Worm (Caenorhabditis elegans) whole organism, young adult: Measurements from ENCODE around the gene osm-8.

Source experiments
- B0019.2 ChIP-seq: fragments of 200-800 bp; sonication (Bioruptor generic); conservative IDR thresholded peaks from 2 replicates; pipeline ENCODE4 v1.3.6; 2022; ENCODE audit warnings: missing genetic modification reagents, missing genetic modification characterization, missing compliant biosample characterization
- B0035.1 ChIP-seq: sonication (generic microtip); optimal IDR thresholded peaks from 2 replicates; lab custom pipeline; 2016; ENCODE audit warnings: missing genetic modification characterization, mild to moderate bottlenecking, missing compliant biosample characterization, missing genotype, missing genetic modification reagents
- C06A6.2 ChIP-seq: fragments of 200-800 bp; sonication (Bioruptor generic); conservative IDR thresholded peaks from 2 replicates; pipeline ENCODE4 v1.3.6; 2022; ENCODE audit warnings: missing genetic modification characterization, missing compliant biosample characterization
- C17E4.6 ChIP-seq: fragments of 200-800 bp; sonication (Bioruptor generic); IDR thresholded peaks from 2 replicates; pipeline ENCODE4 v1.3.6; 2022; ENCODE audit warnings: missing genetic modification reagents, missing genetic modification characterization, missing compliant biosample characterization
- F23B12.7 ChIP-seq: sonication (generic microtip); optimal IDR thresholded peaks from 2 replicates; lab custom pipeline; 2017; ENCODE audit warnings: missing genetic modification characterization, mild to moderate bottlenecking, missing compliant biosample characterization, antibody characterized with exemption, moderate library complexity; ENCODE audit not compliant: insufficient read depth
- F33H1.4 ChIP-seq: fragments of 200-800 bp; sonication (Bioruptor generic); IDR thresholded peaks from 2 replicates; pipeline ENCODE4 v1.3.6; 2022; ENCODE audit warnings: missing genetic modification reagents, missing genetic modification characterization, missing compliant biosample characterization
- F39B2.1 ChIP-seq: fragments of 200-800 bp; sonication (Bioruptor generic); IDR thresholded peaks from 2 replicates; pipeline ENCODE4 v1.3.6; 2022; ENCODE audit warnings: missing genetic modification reagents, missing genetic modification characterization, missing compliant biosample characterization
- F57C9.4 ChIP-seq: sonication (generic microtip); optimal IDR thresholded peaks from 2 replicates; lab custom pipeline; 2017; ENCODE audit warnings: mild to moderate bottlenecking, missing genetic modification characterization, missing compliant biosample characterization
- K11D2.4 ChIP-seq: fragments of 200-800 bp; sonication (Bioruptor generic); IDR thresholded peaks from 2 replicates; pipeline ENCODE4 v1.3.6; 2022; ENCODE audit warnings: missing genetic modification reagents, missing genetic modification characterization, missing compliant biosample characterization
- K12H6.12 ChIP-seq: fragments of 200-800 bp; sonication (Bioruptor generic); optimal IDR thresholded peaks from 2 replicates; lab custom pipeline; 2018; ENCODE audit warnings: mild to moderate bottlenecking, missing genetic modification characterization, missing compliant biosample characterization
- T07F8.4 ChIP-seq: sonication (generic microtip); optimal IDR thresholded peaks from 2 replicates; lab custom pipeline; 2016; ENCODE audit warnings: mild to moderate bottlenecking, missing genetic modification characterization, moderate library complexity, missing compliant biosample characterization
- Y79H2A.3 ChIP-seq: fragments of 200-800 bp; sonication (Bioruptor generic); conservative IDR thresholded peaks from 2 replicates; pipeline ENCODE4 v1.3.6; 2022; ENCODE audit warnings: missing genetic modification reagents, missing genetic modification characterization, missing compliant biosample characterization
- Y95B8A.8 ChIP-seq: fragments of 200-800 bp; sonication (Bioruptor generic); IDR thresholded peaks from 2 replicates; pipeline ENCODE4 v1.3.6; 2022; ENCODE audit warnings: missing genetic modification reagents, missing genetic modification characterization, missing compliant biosample characterization
- akir-1 ChIP-seq: fragments of 200-800 bp; sonication (Bioruptor generic); optimal IDR thresholded peaks from 2 replicates; lab custom pipeline; 2018; ENCODE audit warnings: mild to moderate bottlenecking, missing genetic modification characterization, moderate library complexity, missing compliant biosample characterization
- atf-7 ChIP-seq: sonication (generic microtip); optimal IDR thresholded peaks from 2 replicates; lab custom pipeline; 2017; ENCODE audit warnings: mild to moderate bottlenecking, missing genetic modification characterization, missing compliant biosample characterization
- bed-1 ChIP-seq: fragments of 200-800 bp; sonication (Bioruptor generic); IDR thresholded peaks from 2 replicates; pipeline ENCODE4 v1.3.6; 2022; ENCODE audit warnings: missing genetic modification reagents, missing genetic modification characterization, missing compliant biosample characterization
- ccch-3 ChIP-seq: fragments of 200-800 bp; sonication (Bioruptor generic); optimal IDR thresholded peaks from 2 replicates; lab custom pipeline; 2018; ENCODE audit warnings: mild to moderate bottlenecking, missing genetic modification characterization, missing compliant biosample characterization
- cebp-1 ChIP-seq, 2 experiments: fragments of 200-800 bp in 1 of 2; sonication (Bioruptor generic) in 1 of 2; sonication (generic microtip) in 1 of 2; IDR thresholded peaks in 1 of 2; optimal IDR thresholded peaks in 1 of 2; 2 replicates each; pipeline versions ENCODE4 v1.3.6 to Lab custom; 2017 to 2022; ENCODE audit warnings: missing compliant biosample characterization in 2 of 2, missing genetic modification characterization in 2 of 2, mild to moderate bottlenecking in 1 of 2, missing genetic modification reagents in 1 of 2, moderate library complexity in 1 of 2
- ceh-40 ChIP-seq: fragments of 200-800 bp; sonication (Bioruptor generic); IDR thresholded peaks from 2 replicates; pipeline ENCODE4 v1.3.6; 2022; ENCODE audit warnings: missing genetic modification characterization, missing compliant biosample characterization
- ceh-58 ChIP-seq: fragments of 200-800 bp; sonication (Bioruptor generic); IDR thresholded peaks from 2 replicates; pipeline ENCODE4 v1.3.6; 2022; ENCODE audit warnings: missing genetic modification characterization, missing compliant biosample characterization
- dox-1 ChIP-seq: fragments of 200-800 bp; sonication (Bioruptor generic); IDR thresholded peaks from 2 replicates; pipeline ENCODE4 v1.3.6; 2022; ENCODE audit warnings: missing genetic modification reagents, missing genetic modification characterization, missing compliant biosample characterization
- efl-1 ChIP-seq: fragments of 150-350 bp; optimal IDR thresholded peaks from 2 replicates; lab custom pipeline; 2014; ENCODE audit warnings: missing biosample characterization, missing genetic modification reagents, missing genetic modification characterization
- egl-44 ChIP-seq: fragments of 200-800 bp; sonication (Bioruptor generic); IDR thresholded peaks from 2 replicates; pipeline ENCODE4 v1.3.6; 2022; ENCODE audit warnings: missing genetic modification reagents, missing genetic modification characterization, missing compliant biosample characterization
- ets-4 ChIP-seq: fragments of 200-800 bp; sonication (Bioruptor generic); optimal IDR thresholded peaks from 2 replicates; lab custom pipeline; 2018; ENCODE audit warnings: mild to moderate bottlenecking, missing genetic modification characterization, missing compliant biosample characterization
- hlh-26 ChIP-seq: fragments of 200-800 bp; sonication (Bioruptor generic); conservative IDR thresholded peaks from 2 replicates; pipeline ENCODE4 v1.3.6; 2022; ENCODE audit warnings: missing genetic modification reagents, missing genetic modification characterization, missing compliant biosample characterization
- hmg-1.2 ChIP-seq: fragments of 200-800 bp; sonication (Bioruptor generic); IDR thresholded peaks from 2 replicates; pipeline ENCODE4 v1.3.6; 2022; ENCODE audit warnings: missing genetic modification reagents, missing genetic modification characterization, missing compliant biosample characterization
- hmg-20 ChIP-seq: fragments of 200-800 bp; sonication (Bioruptor generic); IDR thresholded peaks from 2 replicates; pipeline ENCODE4 v1.3.6; 2022; ENCODE audit warnings: missing genetic modification reagents, missing genetic modification characterization, missing compliant biosample characterization
- hrde-1 ChIP-seq: sonication (generic microtip); optimal IDR thresholded peaks from 2 replicates; lab custom pipeline; 2016; ENCODE audit warnings: missing genetic modification characterization, mild to moderate bottlenecking, missing compliant biosample characterization, moderate library complexity, missing genotype, missing genetic modification reagents, borderline replicate concordance
- hsf-1 ChIP-seq: fragments of 200-800 bp; sonication (Bioruptor generic); IDR thresholded peaks from 2 replicates; pipeline ENCODE4 v1.3.6; 2022; ENCODE audit warnings: missing genetic modification reagents, missing genetic modification characterization, missing compliant biosample characterization
- lin-54 ChIP-seq: fragments of 200-800 bp; sonication (Bioruptor generic); optimal IDR thresholded peaks from 2 replicates; lab custom pipeline; 2018; ENCODE audit warnings: mild to moderate bottlenecking, missing genetic modification characterization, missing compliant biosample characterization
- lsl-1 ChIP-seq: fragments of 200-800 bp; sonication (Bioruptor generic); optimal IDR thresholded peaks from 2 replicates; lab custom pipeline; 2018; ENCODE audit warnings: mild to moderate bottlenecking, missing genetic modification characterization, moderate library complexity, missing compliant biosample characterization
- mel-28 ChIP-seq: sonication (generic microtip); optimal IDR thresholded peaks from 2 replicates; lab custom pipeline; 2016; ENCODE audit warnings: borderline replicate concordance, mild to moderate bottlenecking, missing genetic modification characterization, missing compliant biosample characterization
- mes-4 ChIP-seq: sonication (generic microtip); optimal IDR thresholded peaks from 2 replicates; lab custom pipeline; 2016; ENCODE audit warnings: missing genotype, missing genetic modification characterization, missing compliant biosample characterization
- nfyb-1 ChIP-seq: fragments of 200-800 bp; sonication (Bioruptor generic); IDR thresholded peaks from 2 replicates; pipeline ENCODE4 v1.3.6; 2022; ENCODE audit warnings: missing genetic modification reagents, missing genetic modification characterization, missing compliant biosample characterization
- nhr-120 ChIP-seq: fragments of 200-800 bp; sonication (Bioruptor generic); IDR thresholded peaks from 2 replicates; pipeline ENCODE4 v1.3.6; 2022; ENCODE audit warnings: missing genetic modification characterization, missing compliant biosample characterization
- nhr-80 ChIP-seq: sonication (generic microtip); optimal IDR thresholded peaks from 2 replicates; lab custom pipeline; 2016; ENCODE audit warnings: missing genetic modification characterization, missing compliant biosample characterization
- pha-4 ChIP-seq: fragments of 150-350 bp; sonication (generic microtip); optimal IDR thresholded peaks from 2 replicates; lab custom pipeline; 2014; ENCODE audit warnings: missing biosample characterization, missing genetic modification reagents, missing genetic modification characterization
- rcor-1 ChIP-seq: fragments of 200-800 bp; sonication (Bioruptor generic); IDR thresholded peaks from 2 replicates; pipeline ENCODE4 v1.3.6; 2022; ENCODE audit warnings: missing genetic modification reagents, missing genetic modification characterization, missing compliant biosample characterization
- snpc-4 ChIP-seq, 5 experiments: fragments of 150-350 bp in 1 of 5; sonication (generic microtip) in 4 of 5; optimal IDR thresholded peaks; 2 replicates each; lab custom pipeline; 2014 to 2018; ENCODE audit warnings: missing genetic modification characterization in 5 of 5, missing biosample characterization in 3 of 5, antibody characterized with exemption in 2 of 5, mild to moderate bottlenecking in 2 of 5, missing compliant biosample characterization in 2 of 5, missing genotype in 2 of 5, moderate library complexity in 2 of 5, missing genetic modification reagents in 1 of 5
- tbp1 ChIP-seq: fragments of 200-800 bp; sonication (Bioruptor generic); optimal IDR thresholded peaks from 2 replicates; lab custom pipeline; 2018; ENCODE audit warnings: mild to moderate bottlenecking, missing genetic modification characterization, missing compliant biosample characterization
- unc-62 ChIP-seq: fragments of 150-350 bp; optimal IDR thresholded peaks from 2 replicates; lab custom pipeline; 2014; ENCODE audit warnings: missing biosample characterization, missing genetic modification reagents, missing genetic modification characterization
- zfh-2 ChIP-seq: fragments of 200-800 bp; sonication (Bioruptor generic); conservative IDR thresholded peaks from 2 replicates; pipeline ENCODE4 v1.3.6; 2022; ENCODE audit warnings: missing genetic modification reagents, missing genetic modification characterization, missing compliant biosample characterization
- ztf-25 ChIP-seq: fragments of 200-800 bp; sonication (Bioruptor generic); IDR thresholded peaks from 2 replicates; pipeline ENCODE4 v1.3.6; 2022; ENCODE audit warnings: missing genetic modification reagents, missing genetic modification characterization, missing compliant biosample characterization
- ztf-28 ChIP-seq: fragments of 200-800 bp; sonication (Bioruptor generic); IDR thresholded peaks from 2 replicates; pipeline ENCODE4 v1.3.6; 2022; ENCODE audit warnings: missing genetic modification reagents, missing genetic modification characterization, missing compliant biosample characterization
- ztf-6 ChIP-seq: fragments of 200-800 bp; sonication (Bioruptor generic); IDR thresholded peaks from 2 replicates; pipeline ENCODE4 v1.3.6; 2022; ENCODE audit warnings: missing genetic modification reagents, missing genetic modification characterization, missing compliant biosample characterization

osm-8 gene

DNA sequence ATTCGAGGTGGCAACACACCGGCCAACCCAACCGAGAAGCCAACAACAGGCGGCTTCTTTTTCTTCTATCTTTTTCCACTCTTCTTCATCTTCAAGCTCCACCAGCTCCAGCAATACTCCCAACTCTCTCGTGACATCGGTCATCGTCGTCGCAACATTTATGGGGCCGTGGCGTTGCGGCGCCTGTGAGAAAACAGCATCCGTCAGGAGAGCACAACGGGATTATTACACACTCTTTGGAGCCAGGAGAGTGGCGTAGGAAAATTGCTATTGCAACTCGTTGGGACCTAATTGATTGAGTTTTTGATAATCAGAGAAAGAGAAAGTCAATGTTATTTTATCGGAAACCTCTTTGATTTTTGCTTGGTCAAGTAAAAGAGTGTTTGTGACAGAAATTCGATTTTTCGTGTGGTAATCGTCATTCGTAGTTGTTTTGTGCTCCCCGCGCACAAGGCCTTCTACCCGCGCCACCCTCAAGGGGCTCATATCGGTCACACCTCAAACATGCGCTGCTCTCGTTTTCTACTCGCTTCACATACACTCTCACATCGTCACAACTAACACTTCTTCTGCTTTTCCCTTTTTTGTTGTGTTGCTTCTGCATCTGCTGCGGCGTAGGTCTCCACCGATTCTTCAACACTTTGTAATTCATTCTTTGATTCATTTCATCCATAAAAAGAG lies 35.1 kb upstream of the osm-8 start:
- TF ChIP-seq zfh-2 (0 out of 2 replicates have a peak, but pooled peaks have one; percentile 26), F33H1.4 (GFP tag; lab: Robert Waterston, UW) (no peak), F23B12.7 (tag; lab: Kevin White, UChicago) (no peak), ztf-28 (GFP tag; lab: Robert Waterston, UW) (peak; percentile 42; the same call in 1 of the 2 replicates)

DNA sequence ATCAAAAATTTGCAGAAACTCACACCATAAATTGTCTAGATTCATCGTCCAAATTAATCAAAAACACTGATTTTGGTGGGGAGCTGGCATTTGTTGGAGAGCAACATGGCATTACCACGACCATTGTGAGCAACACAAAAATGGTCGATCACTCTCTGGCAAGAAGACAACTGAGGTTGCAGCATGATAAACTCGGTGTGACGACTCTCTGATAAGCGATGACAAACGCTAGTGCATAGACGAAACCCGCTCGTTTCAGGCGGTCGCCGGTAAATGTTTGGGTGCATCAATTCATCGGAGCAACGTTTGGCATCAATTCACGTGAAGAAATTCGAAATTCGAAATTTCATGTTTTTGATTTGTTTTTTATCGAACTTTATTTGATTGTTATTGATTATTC lies 33.8 kb upstream of the osm-8 start:
- peak; percentile 31 for TF ChIP-seq ets-4
- TF ChIP-seq ztf-6 (GFP tag; lab: Robert Waterston, UW): no peak
- no peak for TF ChIP-seq tbp1
- no peak for TF ChIP-seq hmg-1.2 (GFP tag; lab: Robert Waterston, UW)
- no peak for TF ChIP-seq C17E4.6 (GFP tag; lab: Robert Waterston, UW)
- no peak for TF ChIP-seq lsl-1
- 0 out of 2 replicates have a peak, but pooled peaks have one; percentile 24 for TF ChIP-seq ztf-28 (GFP tag; lab: Robert Waterston, UW)
- no peak for TF ChIP-seq ceh-58 (GFP tag; lab: Robert Waterston, UW)
- no peak for TF ChIP-seq B0035.1 (tag; lab: Kevin White, UChicago)
- TF ChIP-seq snpc-4 (GFP tag; optimal IDR thresholded peaks at IDR 0.05; lab: Kevin White, UChicago): no peak
- TF ChIP-seq snpc-4 (tag; optimal IDR thresholded peaks at IDR 0.05; lab: Kevin White, UChicago): no peak
- TF ChIP-seq Y79H2A.3 (GFP tag; lab: Robert Waterston, UW): no peak
- no peak for TF ChIP-seq hsf-1 (GFP tag; lab: Robert Waterston, UW)
- TF ChIP-seq dox-1 (GFP tag; lab: Robert Waterston, UW): peak; percentile 47
- TF ChIP-seq F39B2.1 (GFP tag; lab: Robert Waterston, UW): no peak
- no peak for TF ChIP-seq unc-62 (GFP tag; lab: Kevin White, UChicago)
- TF ChIP-seq lin-54 (GFP tag; lab: Kevin White, UChicago): no peak
- no peak for TF ChIP-seq nhr-120 (GFP tag; lab: Robert Waterston, UW)
- no peak for TF ChIP-seq hrde-1 (tag; lab: Kevin White, UChicago)
- no peak for TF ChIP-seq C06A6.2
- TF ChIP-seq F23B12.7 (tag; lab: Kevin White, UChicago): no peak
- no peak for TF ChIP-seq mel-28 (tag; lab: Kevin White, UChicago)
- no peak for TF ChIP-seq ztf-25 (GFP tag; lab: Robert Waterston, UW)
- no peak for TF ChIP-seq B0019.2 (GFP tag; lab: Robert Waterston, UW)
- no peak for TF ChIP-seq rcor-1 (GFP tag; lab: Robert Waterston, UW)
- no peak for TF ChIP-seq K12H6.12 (tag; lab: Kevin White, UChicago)
- no peak for TF ChIP-seq Y95B8A.8 (GFP tag; lab: Robert Waterston, UW)
- TF ChIP-seq egl-44 (GFP tag; lab: Robert Waterston, UW): no peak
- TF ChIP-seq nhr-80 (tag; lab: Kevin White, UChicago): peak; percentile 94
- TF ChIP-seq T07F8.4 (tag; lab: Kevin White, UChicago): no peak
- no peak for TF ChIP-seq pha-4
- no peak for TF ChIP-seq nfyb-1 (GFP tag; lab: Robert Waterston, UW)
- TF ChIP-seq atf-7: peak; percentile 31
- no peak for TF ChIP-seq mes-4 (tag; lab: Kevin White, UChicago)
- no peak for TF ChIP-seq akir-1
- no peak for TF ChIP-seq cebp-1 (GFP tag; IDR thresholded peaks at IDR 0.05; lab: Robert Waterston, UW)
- TF ChIP-seq cebp-1 (tag; optimal IDR thresholded peaks at IDR 0.05; lab: Kevin White, UChicago): peak; percentile 6
- TF ChIP-seq efl-1 (GFP tag; lab: Kevin White, UChicago): no peak
- TF ChIP-seq bed-1 (GFP tag; lab: Robert Waterston, UW): no peak
- no peak for TF ChIP-seq F57C9.4 (tag; lab: Kevin White, UChicago)
- TF ChIP-seq ccch-3: no peak
- no peak for TF ChIP-seq hlh-26 (GFP tag; lab: Robert Waterston, UW)
- TF ChIP-seq ceh-40: no peak
- no peak for TF ChIP-seq hmg-20 (GFP tag; lab: Robert Waterston, UW)
- no peak for TF ChIP-seq K11D2.4 (GFP tag; lab: Robert Waterston, UW)
